Fruit fly (Drosophila melanogaster) whole organism, embryonic: Measurements from ENCODE around the gene CG8379.

ENCODE experiments used
- Atf-2 ChIP-seq: fragments of 200-800 bp; sonication (Bioruptor generic); optimal IDR thresholded peaks from 2 replicates; lab custom pipeline; 2016; ENCODE audit warnings: missing biosample characterization, missing genetic modification characterization
- BEAF-32 ChIP-seq: fragments of 200-800 bp; sonication (Bioruptor generic); optimal IDR thresholded peaks from 3 replicates; lab custom pipeline; 2017; ENCODE audit warnings: missing biosample characterization, missing genetic modification characterization, mild to moderate bottlenecking, moderate library complexity, missing genetic modification reagents
- Bgb ChIP-seq: fragments of 200-800 bp; sonication (Bioruptor generic); IDR thresholded peaks from 2 replicates; pipeline ENCODE4 v1.3.6; 2022; ENCODE audit warnings: missing biosample characterization, missing genetic modification characterization; ENCODE audit not compliant: partially characterized antibody
- CG10431 ChIP-seq: fragments of 200-800 bp; sonication (Bioruptor generic); optimal IDR thresholded peaks from 3 replicates; lab custom pipeline; 2018; ENCODE audit warnings: missing biosample characterization, mild to moderate bottlenecking, missing genetic modification characterization
- CG10979 ChIP-seq: fragments of 200-800 bp; sonication (Bioruptor generic); optimal IDR thresholded peaks from 2 replicates; lab custom pipeline; 2018; ENCODE audit warnings: missing biosample characterization, mild to moderate bottlenecking, missing genetic modification characterization, moderate library complexity
- CG12659 ChIP-seq: fragments of 200-800 bp; sonication (Bioruptor generic); optimal IDR thresholded peaks from 3 replicates; lab custom pipeline; 2017; ENCODE audit warnings: mild to moderate bottlenecking, missing biosample characterization, missing genetic modification reagents, missing genetic modification characterization
- CG13424 ChIP-seq: fragments of 200-800 bp; sonication (Bioruptor generic); optimal IDR thresholded peaks from 2 replicates; lab custom pipeline; 2019; ENCODE audit warnings: missing biosample characterization, mild to moderate bottlenecking, missing genetic modification characterization, moderate library complexity
- CG15269 ChIP-seq: fragments of 200-800 bp; sonication (Bioruptor generic); optimal IDR thresholded peaks from 2 replicates; lab custom pipeline; 2018; ENCODE audit warnings: missing biosample characterization, mild to moderate bottlenecking, missing genetic modification characterization, moderate library complexity
- CG15696 ChIP-seq: fragments of 200-800 bp; sonication (Bioruptor generic); optimal IDR thresholded peaks from 2 replicates; lab custom pipeline; 2019; ENCODE audit warnings: missing biosample characterization, mild to moderate bottlenecking, missing genetic modification characterization, moderate library complexity
- CG16779 ChIP-seq: fragments of 200-800 bp; sonication (Bioruptor generic); IDR thresholded peaks from 2 replicates; pipeline ENCODE4 v1.3.6; 2022; ENCODE audit warnings: missing biosample characterization, missing genetic modification characterization
- CG17361 ChIP-seq: fragments of 200-800 bp; sonication (Bioruptor generic); IDR thresholded peaks from 3 replicates; pipeline ENCODE4 v1.3.6; 2022; ENCODE audit warnings: missing biosample characterization, missing genetic modification characterization
- CG17912 ChIP-seq: fragments of 200-800 bp; sonication (Bioruptor generic); optimal IDR thresholded peaks from 2 replicates; lab custom pipeline; 2018; ENCODE audit warnings: missing biosample characterization, mild to moderate bottlenecking, missing genetic modification characterization
- CG42726 ChIP-seq: fragments of 200-800 bp; sonication (Bioruptor generic); IDR thresholded peaks from 2 replicates; pipeline ENCODE4 v1.3.6; 2022; ENCODE audit warnings: missing biosample characterization, missing genetic modification characterization; ENCODE audit not compliant: partially characterized antibody
- CG4617 ChIP-seq: fragments of 200-800 bp; sonication (Bioruptor generic); optimal IDR thresholded peaks from 3 replicates; lab custom pipeline; 2016; ENCODE audit warnings: missing biosample characterization, missing genetic modification characterization, borderline replicate concordance
- CG6175 ChIP-seq: fragments of 200-800 bp; sonication (Bioruptor generic); IDR thresholded peaks from 3 replicates; pipeline ENCODE4 v1.3.6; 2022; ENCODE audit warnings: missing biosample characterization, missing genetic modification characterization
- CG7786 ChIP-seq: fragments of 200-800 bp; sonication (Bioruptor generic); optimal IDR thresholded peaks from 2 replicates; lab custom pipeline; 2016; ENCODE audit warnings: missing biosample characterization, missing genetic modification characterization
- CG8388 ChIP-seq: fragments of 200-800 bp; sonication (Bioruptor generic); optimal IDR thresholded peaks from 2 replicates; lab custom pipeline; 2019; ENCODE audit warnings: missing biosample characterization, mild to moderate bottlenecking, missing genetic modification characterization, moderate library complexity
- CG9797 ChIP-seq: fragments of 200-800 bp; sonication (Bioruptor generic); optimal IDR thresholded peaks from 3 replicates; lab custom pipeline; 2018; ENCODE audit warnings: missing biosample characterization, mild to moderate bottlenecking, missing genetic modification characterization
- Dbx ChIP-seq: fragments of 200-800 bp; sonication (Bioruptor generic); IDR thresholded peaks from 3 replicates; pipeline ENCODE4 v1.3.6; 2022; ENCODE audit warnings: missing biosample characterization, missing genetic modification characterization
- Drgx ChIP-seq: fragments of 200-800 bp; sonication (Bioruptor generic); IDR thresholded peaks from 2 replicates; pipeline ENCODE4 v1.3.6; 2022; ENCODE audit warnings: missing biosample characterization, missing genetic modification characterization
- ERR ChIP-seq: fragments of 200-800 bp; sonication (Bioruptor generic); optimal IDR thresholded peaks from 2 replicates; lab custom pipeline; 2016; ENCODE audit warnings: missing biosample characterization, missing genetic modification characterization
- HLHmδ ChIP-seq: fragments of 200-800 bp; sonication (Bioruptor generic); optimal IDR thresholded peaks from 2 replicates; lab custom pipeline; 2018; ENCODE audit warnings: missing biosample characterization, mild to moderate bottlenecking, missing genetic modification characterization, moderate library complexity
- Hr39 ChIP-seq: fragments of >200 bp; optimal IDR thresholded peaks from 2 replicates; lab custom pipeline; 2017
- Hr78 ChIP-seq, 2 experiments: fragments of 200-800 bp in 1 of 2; fragments of >200 bp in 1 of 2; sonication (Bioruptor generic) in 1 of 2; optimal IDR thresholded peaks; 2 replicates each; lab custom pipeline; 2017 to 2019; ENCODE audit warnings: missing biosample characterization in 2 of 2, missing genetic modification characterization in 2 of 2, mild to moderate bottlenecking in 1 of 2, moderate library complexity in 1 of 2
- Jarid2 ChIP-seq: fragments of 200-800 bp; sonication (Bioruptor generic); optimal IDR thresholded peaks from 3 replicates; lab custom pipeline; 2017; ENCODE audit warnings: mild to moderate bottlenecking, missing biosample characterization, missing genetic modification reagents, missing genetic modification characterization
- Mad ChIP-seq: fragments of 200-800 bp; sonication (Bioruptor generic); optimal IDR thresholded peaks from 2 replicates; lab custom pipeline; 2016; ENCODE audit warnings: missing biosample characterization, missing genetic modification characterization
- Max ChIP-seq: fragments of 200-800 bp; sonication (Bioruptor generic); optimal IDR thresholded peaks from 2 replicates; lab custom pipeline; 2016; ENCODE audit warnings: missing biosample characterization, mild to moderate bottlenecking, missing genetic modification characterization
- Med ChIP-seq: fragments of 200-800 bp; sonication (Bioruptor generic); peaks from one replicate; lab custom pipeline; 2016; ENCODE audit warnings: missing biosample characterization, missing genetic modification characterization, mild to moderate bottlenecking, inconsistent platforms, moderate library complexity
- NC2α ChIP-seq: fragments of 200-800 bp; sonication (Bioruptor generic); optimal IDR thresholded peaks from 2 replicates; lab custom pipeline; 2016; ENCODE audit warnings: missing biosample characterization, missing genetic modification characterization
- Optix ChIP-seq: fragments of 200-800 bp; sonication (Bioruptor generic); IDR thresholded peaks from 3 replicates; pipeline ENCODE4 v1.3.6; 2022; ENCODE audit warnings: missing biosample characterization, missing genetic modification characterization
- Stat92E ChIP-seq, 3 experiments: fragments of >200 bp in 2 of 3; fragments of 200-800 bp in 1 of 3; sonication (Bioruptor generic) in 1 of 3; optimal IDR thresholded peaks; 2 replicates each; lab custom pipeline; 2017 to 2019; ENCODE audit warnings: missing biosample characterization in 3 of 3, missing genetic modification characterization in 3 of 3, mild to moderate bottlenecking in 1 of 3, moderate library complexity in 1 of 3
- TFAM ChIP-seq: fragments of 200-800 bp; sonication (Bioruptor generic); optimal IDR thresholded peaks from 2 replicates; lab custom pipeline; 2017; ENCODE audit warnings: missing biosample characterization, missing genetic modification characterization, inconsistent platforms
- Trl ChIP-seq, 3 experiments: fragments of >200 bp in 2 of 3; fragments of 200-800 bp in 1 of 3; sonication (Bioruptor generic) in 1 of 3; optimal IDR thresholded peaks; 2 replicates in 1 of 3; 3 replicates in 2 of 3; lab custom pipeline; 2016 to 2017; ENCODE audit warnings: missing biosample characterization in 1 of 3, missing genetic modification characterization in 1 of 3
- Xrp1 ChIP-seq: fragments of 200-800 bp; sonication (Bioruptor generic); IDR thresholded peaks from 2 replicates; pipeline ENCODE4 v1.3.6; 2022; ENCODE audit warnings: missing biosample characterization, missing genetic modification characterization
- bab2 ChIP-seq: fragments of 200-800 bp; sonication (Bioruptor generic); optimal IDR thresholded peaks from 2 replicates; lab custom pipeline; 2016; ENCODE audit warnings: missing biosample characterization, missing genetic modification characterization
- cas ChIP-seq: fragments of 200-800 bp; sonication (Bioruptor generic); IDR thresholded peaks from 2 replicates; pipeline ENCODE4 v1.3.6; 2022; ENCODE audit warnings: missing biosample characterization, missing genetic modification characterization
- corto ChIP-seq: fragments of 200-800 bp; sonication (Bioruptor generic); optimal IDR thresholded peaks from 2 replicates; lab custom pipeline; 2016; ENCODE audit warnings: missing biosample characterization, mild to moderate bottlenecking, missing genetic modification characterization, moderate library complexity
- dati ChIP-seq: fragments of 200-800 bp; sonication (Bioruptor generic); IDR thresholded peaks from 2 replicates; pipeline ENCODE4 v1.3.6; 2022; ENCODE audit warnings: missing biosample characterization, missing genetic modification characterization
- emc ChIP-seq: fragments of 200-800 bp; sonication (Bioruptor generic); optimal IDR thresholded peaks from 2 replicates; lab custom pipeline; 2016; ENCODE audit warnings: missing biosample characterization, missing genetic modification characterization
- fd102C ChIP-seq: fragments of 200-800 bp; sonication (Bioruptor generic); optimal IDR thresholded peaks from 2 replicates; lab custom pipeline; 2018; ENCODE audit warnings: missing biosample characterization, mild to moderate bottlenecking, missing genetic modification characterization, moderate library complexity
- gcm2 ChIP-seq: fragments of 200-800 bp; sonication (Bioruptor generic); optimal IDR thresholded peaks from 2 replicates; lab custom pipeline; 2016; ENCODE audit warnings: missing biosample characterization, missing genetic modification characterization
- kah ChIP-seq: fragments of 200-800 bp; sonication (Bioruptor generic); optimal IDR thresholded peaks from 2 replicates; lab custom pipeline; 2018; ENCODE audit warnings: missing biosample characterization, mild to moderate bottlenecking, missing genetic modification characterization
- lbe ChIP-seq: fragments of 200-800 bp; sonication (Bioruptor generic); optimal IDR thresholded peaks from 2 replicates; lab custom pipeline; 2016; ENCODE audit warnings: missing biosample characterization, mild to moderate bottlenecking, missing genetic modification characterization
- nerfin-2 ChIP-seq: fragments of 200-800 bp; sonication (Bioruptor generic); IDR thresholded peaks from 2 replicates; pipeline ENCODE4 v1.3.6; 2022; ENCODE audit warnings: missing biosample characterization, missing genetic modification characterization; ENCODE audit not compliant: partially characterized antibody
- oc ChIP-seq: fragments of 200-800 bp; sonication (Bioruptor generic); optimal IDR thresholded peaks from 2 replicates; lab custom pipeline; 2018; ENCODE audit warnings: missing biosample characterization, mild to moderate bottlenecking, missing genetic modification characterization, moderate library complexity
- pita ChIP-seq: fragments of 200-800 bp; sonication (Bioruptor generic); optimal IDR thresholded peaks from 2 replicates; lab custom pipeline; 2017; ENCODE audit warnings: missing biosample characterization, mild to moderate bottlenecking, missing genetic modification characterization
- psq ChIP-seq: fragments of 200-800 bp; sonication (Bioruptor generic); optimal IDR thresholded peaks from 2 replicates; lab custom pipeline; 2017; ENCODE audit warnings: missing biosample characterization, missing genetic modification characterization
- scrt ChIP-seq: fragments of 200-800 bp; sonication (Bioruptor generic); optimal IDR thresholded peaks from 2 replicates; lab custom pipeline; 2018; ENCODE audit warnings: missing biosample characterization, mild to moderate bottlenecking, missing genetic modification characterization, moderate library complexity
- sens-2 ChIP-seq: fragments of 200-800 bp; sonication (Bioruptor generic); IDR thresholded peaks from 2 replicates; pipeline ENCODE4 v1.3.6; 2022; ENCODE audit warnings: missing biosample characterization, missing genetic modification characterization
- stc ChIP-seq: fragments of 200-800 bp; sonication (Bioruptor generic); IDR thresholded peaks from 2 replicates; pipeline ENCODE4 v1.3.6; 2022; ENCODE audit warnings: missing biosample characterization, missing genetic modification characterization

CG8379 gene

dm6 chr3R:8808518-8808921, 15.7 kb upstream of the CG8379 start (continued):
- TF ChIP-seq CG15696 (tag; lab: Kevin White, UChicago) (peak; percentile 99), CG4617 (GFP tag; lab: Kevin White, UChicago) (peak; percentile 17), CG16779 (GFP tag; lab: Robert Waterston, UW) (no peak), CG8388 (GFP tag; lab: Kevin White, UChicago) (peak; percentile 82), pita (GFP tag; lab: Kevin White, UChicago) (no peak), emc (GFP tag; lab: Kevin White, UChicago) (no peak), BEAF-32 (no peak), kah (no peak), nerfin-2 (no peak), CG17912 (GFP tag; lab: Kevin White, UChicago) (no peak), oc (peak; percentile 27), Drgx (no peak), Trl (optimal IDR thresholded peaks at IDR 0.05; lab: Kevin White, UChicago) (no peak), Trl (GFP tag; optimal IDR thresholded peaks at IDR 0.05; lab: Kevin White, UChicago) (peak; percentile 17), HLHmδ (no peak), Optix (GFP tag; lab: Robert Waterston, UW) (no peak), CG12659 (GFP tag; lab: Kevin White, UChicago) (peak; percentile 32), CG17361 (GFP tag; lab: Robert Waterston, UW) (peak; percentile 90), Dbx (GFP tag; lab: Robert Waterston, UW) (no peak), CG6175 (GFP tag; lab: Robert Waterston, UW) (no peak), lbe (GFP tag; lab: Kevin White, UChicago) (peak; percentile 2), CG9797 (no peak), CG13424 (peak; percentile 77), ERR (GFP tag; lab: Kevin White, UChicago) (no peak), Hr39 (lab: Kevin White, UChicago) (no peak), Atf-2 (GFP tag; lab: Kevin White, UChicago) (peak; percentile 67), Stat92E (GFP tag; optimal IDR thresholded peaks at IDR 0.05; lab: Kevin White, UChicago) (peak in 1 of 3 experiments; percentile 71), psq (GFP tag; lab: Kevin White, UChicago) (no peak), Bgb (GFP tag; lab: Robert Waterston, UW) (no peak), Mad (GFP tag; lab: Kevin White, UChicago) (no peak), Med (peak; percentile 77), TFAM (GFP tag; lab: Kevin White, UChicago) (peak; percentile 1), bab2 (peak; percentile 48), sens-2 (GFP tag; lab: Robert Waterston, UW) (0 out of 2 replicates have a peak, but pooled peaks have one; percentile 51), CG42726 (GFP tag; lab: Robert Waterston, UW) (no peak), CG10431 (peak; percentile 29), gcm2 (GFP tag; lab: Kevin White, UChicago) (no peak), Hr78 (GFP tag; optimal IDR thresholded peaks at IDR 0.05; lab: Kevin White, UChicago) (peak in 1 of 2 experiments; percentile 31), NC2α (GFP tag; lab: Kevin White, UChicago) (peak; percentile 40), dati (GFP tag; lab: Robert Waterston, UW) (no peak), cas (no peak), Xrp1 (GFP tag; lab: Robert Waterston, UW) (peak; percentile 87), scrt (GFP tag; lab: Kevin White, UChicago) (peak; percentile 23), Max (peak; percentile 66), Jarid2 (no peak), corto (GFP tag; lab: Kevin White, UChicago) (no peak), fd102C (GFP tag; lab: Kevin White, UChicago) (peak; percentile 94), CG10979 (tag; lab: Kevin White, UChicago) (peak; percentile 95), stc (no peak), CG15269 (peak; percentile 34), CG7786 (GFP tag; lab: Kevin White, UChicago) (peak; percentile 45)
